Fruit fly (Drosophila melanogaster) whole organism, embryonic: ENCODE results near the gene Bacc.

Experiments used
- Aef1 ChIP-seq: fragments of 200-800 bp; sonication (Bioruptor generic); IDR thresholded peaks from 3 replicates; pipeline ENCODE4 v1.3.6; 2022; ENCODE audit warnings: missing biosample characterization, missing genetic modification characterization
- Atf-2 ChIP-seq: fragments of 200-800 bp; sonication (Bioruptor generic); optimal IDR thresholded peaks from 2 replicates; lab custom pipeline; 2016; ENCODE audit warnings: missing biosample characterization, missing genetic modification characterization
- B-H2 ChIP-seq: fragments of 200-800 bp; sonication (Bioruptor generic); optimal IDR thresholded peaks from 2 replicates; lab custom pipeline; 2018; ENCODE audit warnings: missing biosample characterization, mild to moderate bottlenecking, missing genetic modification characterization
- BEAF-32 ChIP-seq: fragments of 200-800 bp; sonication (Bioruptor generic); optimal IDR thresholded peaks from 3 replicates; lab custom pipeline; 2017; ENCODE audit warnings: missing biosample characterization, missing genetic modification characterization, mild to moderate bottlenecking, moderate library complexity, missing genetic modification reagents
- CG11398 ChIP-seq: fragments of 200-800 bp; sonication (Bioruptor generic); optimal IDR thresholded peaks from 2 replicates; lab custom pipeline; 2016; ENCODE audit warnings: missing biosample characterization, missing genetic modification characterization
- CG13123 ChIP-seq: fragments of 200-800 bp; sonication (Bioruptor generic); optimal IDR thresholded peaks from 2 replicates; lab custom pipeline; 2016; ENCODE audit warnings: missing biosample characterization, missing genetic modification characterization
- CG14014 ChIP-seq: fragments of 200-800 bp; sonication (Bioruptor generic); IDR thresholded peaks from 2 replicates; pipeline ENCODE4 v1.3.6; 2022; ENCODE audit warnings: missing biosample characterization, missing genetic modification characterization
- CG14710 ChIP-seq: fragments of 200-800 bp; sonication (Bioruptor generic); optimal IDR thresholded peaks from 3 replicates; lab custom pipeline; 2019; ENCODE audit warnings: missing biosample characterization, mild to moderate bottlenecking, missing genetic modification characterization, moderate library complexity
- CG17361 ChIP-seq: fragments of 200-800 bp; sonication (Bioruptor generic); IDR thresholded peaks from 3 replicates; pipeline ENCODE4 v1.3.6; 2022; ENCODE audit warnings: missing biosample characterization, missing genetic modification characterization
- CG17568 ChIP-seq: fragments of 200-800 bp; sonication (Bioruptor generic); optimal IDR thresholded peaks from 2 replicates; lab custom pipeline; 2018; ENCODE audit warnings: missing biosample characterization, mild to moderate bottlenecking, missing genetic modification characterization, moderate library complexity
- CG2678 ChIP-seq: fragments of 200-800 bp; sonication (Bioruptor generic); optimal IDR thresholded peaks from 3 replicates; lab custom pipeline; 2019; ENCODE audit warnings: missing biosample characterization, mild to moderate bottlenecking, missing genetic modification characterization, moderate library complexity
- CG31441 ChIP-seq: fragments of 200-800 bp; sonication (Bioruptor generic); IDR thresholded peaks from 2 replicates; pipeline ENCODE4 v1.3.6; 2022; ENCODE audit warnings: missing biosample characterization, missing genetic modification characterization
- CG4707 ChIP-seq: fragments of 200-800 bp; sonication (Bioruptor generic); optimal IDR thresholded peaks from 2 replicates; lab custom pipeline; 2018; ENCODE audit warnings: missing biosample characterization, mild to moderate bottlenecking, missing genetic modification characterization, moderate library complexity
- CG6272 ChIP-seq: fragments of 200-800 bp; sonication (Bioruptor generic); IDR thresholded peaks from 2 replicates; pipeline ENCODE4 v1.3.6; 2022; ENCODE audit warnings: missing biosample characterization, missing genetic modification characterization
- CG6854 ChIP-seq: fragments of 200-800 bp; sonication (Bioruptor generic); optimal IDR thresholded peaks from 3 replicates; lab custom pipeline; 2017; ENCODE audit warnings: missing biosample characterization, mild to moderate bottlenecking, missing genetic modification characterization
- CG7786 ChIP-seq: fragments of 200-800 bp; sonication (Bioruptor generic); optimal IDR thresholded peaks from 2 replicates; lab custom pipeline; 2016; ENCODE audit warnings: missing biosample characterization, missing genetic modification characterization
- CG9215 ChIP-seq: fragments of 200-800 bp; sonication (Bioruptor generic); IDR thresholded peaks from 2 replicates; pipeline ENCODE4 v1.3.6; 2022; ENCODE audit warnings: missing biosample characterization, missing genetic modification characterization
- CHES-1-like ChIP-seq: fragments of 200-800 bp; sonication (Bioruptor generic); optimal IDR thresholded peaks from 2 replicates; lab custom pipeline; 2016; ENCODE audit warnings: missing biosample characterization, missing genetic modification characterization
- Ets97D ChIP-seq: fragments of 200-800 bp; sonication (Bioruptor generic); optimal IDR thresholded peaks from 3 replicates; lab custom pipeline; 2016; ENCODE audit warnings: missing biosample characterization, missing genetic modification characterization
- Gsc ChIP-seq: fragments of 200-800 bp; sonication (Bioruptor generic); IDR thresholded peaks from 2 replicates; pipeline ENCODE4 v1.3.6; 2022; ENCODE audit warnings: missing biosample characterization, missing genetic modification characterization
- Hmx ChIP-seq: fragments of 200-800 bp; sonication (Bioruptor generic); optimal IDR thresholded peaks from 2 replicates; lab custom pipeline; 2016; ENCODE audit warnings: missing biosample characterization, missing genetic modification characterization
- MTF-1 ChIP-seq: fragments of 200-800 bp; sonication (Bioruptor generic); optimal IDR thresholded peaks from 2 replicates; lab custom pipeline; 2018; ENCODE audit warnings: missing biosample characterization, mild to moderate bottlenecking, missing genetic modification characterization, borderline replicate concordance
- NFAT ChIP-seq: fragments of 200-800 bp; sonication (Bioruptor generic); IDR thresholded peaks from 2 replicates; pipeline ENCODE4 v1.3.6; 2022; ENCODE audit warnings: missing biosample characterization, missing genetic modification characterization
- NK7.1 ChIP-seq: fragments of 200-800 bp; sonication (Bioruptor generic); optimal IDR thresholded peaks from 3 replicates; lab custom pipeline; 2016; ENCODE audit warnings: missing biosample characterization, missing genetic modification characterization
- Oli ChIP-seq: fragments of 200-800 bp; sonication (Bioruptor generic); optimal IDR thresholded peaks from 2 replicates; lab custom pipeline; 2018; ENCODE audit warnings: missing biosample characterization, mild to moderate bottlenecking, missing genetic modification characterization, moderate library complexity
- Pdp1 ChIP-seq, 2 experiments: fragments of 200-800 bp; sonication (Bioruptor generic); optimal IDR thresholded peaks; 3 replicates each; lab custom pipeline; 2016; ENCODE audit warnings: missing biosample characterization in 2 of 2, missing genetic modification characterization in 2 of 2, mild to moderate bottlenecking in 1 of 2, moderate library complexity in 1 of 2
- Ptx1 ChIP-seq: fragments of 200-800 bp; sonication (Bioruptor generic); IDR thresholded peaks from 2 replicates; pipeline ENCODE4 v1.3.6; 2022; ENCODE audit warnings: missing biosample characterization, missing genetic modification characterization
- Rfx ChIP-seq: fragments of 200-800 bp; sonication (Bioruptor generic); IDR thresholded peaks from 2 replicates; pipeline ENCODE4 v1.3.6; 2022; ENCODE audit warnings: missing biosample characterization, missing genetic modification characterization
- Sox102F ChIP-seq: fragments of 200-800 bp; sonication (Bioruptor generic); optimal IDR thresholded peaks from 2 replicates; lab custom pipeline; 2018; ENCODE audit warnings: missing biosample characterization, mild to moderate bottlenecking, missing genetic modification characterization, moderate library complexity
- YL-1 ChIP-seq: fragments of 200-800 bp; sonication (Bioruptor generic); optimal IDR thresholded peaks from 3 replicates; lab custom pipeline; 2017; ENCODE audit warnings: missing biosample characterization, mild to moderate bottlenecking, missing genetic modification characterization
- bigmax ChIP-seq: fragments of 200-800 bp; sonication (Bioruptor generic); optimal IDR thresholded peaks from 2 replicates; lab custom pipeline; 2018; ENCODE audit warnings: missing biosample characterization, mild to moderate bottlenecking, missing genetic modification characterization
- br ChIP-seq: fragments of >200 bp; optimal IDR thresholded peaks from 2 replicates; lab custom pipeline; 2017
- btn ChIP-seq: fragments of 200-800 bp; sonication (Bioruptor generic); optimal IDR thresholded peaks from 2 replicates; lab custom pipeline; 2016; ENCODE audit warnings: missing biosample characterization, missing genetic modification characterization
- cg ChIP-seq: fragments of 200-800 bp; sonication (Bioruptor generic); optimal IDR thresholded peaks from 3 replicates; lab custom pipeline; 2019; ENCODE audit warnings: missing biosample characterization, mild to moderate bottlenecking, missing genetic modification characterization, moderate library complexity
- chif ChIP-seq, 2 experiments: fragments of 200-800 bp; sonication (Bioruptor generic); optimal IDR thresholded peaks; 3 replicates each; lab custom pipeline; 2016; ENCODE audit warnings: missing biosample characterization in 2 of 2, missing genetic modification characterization in 2 of 2
- disco-r ChIP-seq: fragments of 200-800 bp; sonication (Bioruptor generic); optimal IDR thresholded peaks from 2 replicates; lab custom pipeline; 2016; ENCODE audit warnings: missing biosample characterization, missing genetic modification characterization
- emc ChIP-seq: fragments of 200-800 bp; sonication (Bioruptor generic); optimal IDR thresholded peaks from 2 replicates; lab custom pipeline; 2016; ENCODE audit warnings: missing biosample characterization, missing genetic modification characterization
- gcm2 ChIP-seq: fragments of 200-800 bp; sonication (Bioruptor generic); optimal IDR thresholded peaks from 2 replicates; lab custom pipeline; 2016; ENCODE audit warnings: missing biosample characterization, missing genetic modification characterization
- gro ChIP-seq: fragments of 200-800 bp; sonication (Bioruptor generic); optimal IDR thresholded peaks from 2 replicates; lab custom pipeline; 2016; ENCODE audit warnings: missing biosample characterization, missing genetic modification characterization
- gsb ChIP-seq: fragments of 200-800 bp; sonication (Bioruptor generic); IDR thresholded peaks from 2 replicates; pipeline ENCODE4 v1.3.6; 2022; ENCODE audit warnings: missing biosample characterization, missing genetic modification characterization
- lov ChIP-seq, 2 experiments: fragments of 200-800 bp in 1 of 2; fragments of >200 bp in 1 of 2; sonication (Bioruptor generic) in 1 of 2; IDR thresholded peaks in 1 of 2; optimal IDR thresholded peaks in 1 of 2; 2 replicates in 1 of 2; 3 replicates in 1 of 2; pipeline versions ENCODE4 v1.3.6 to Lab custom; 2017 to 2022; ENCODE audit warnings: missing biosample characterization in 1 of 2, missing genetic modification characterization in 1 of 2
- mam ChIP-seq: fragments of 200-800 bp; sonication (Bioruptor generic); optimal IDR thresholded peaks from 3 replicates; lab custom pipeline; 2016; ENCODE audit warnings: missing biosample characterization, missing genetic modification characterization
- p53 ChIP-seq: fragments of 200-800 bp; sonication (Bioruptor generic); optimal IDR thresholded peaks from 2 replicates; lab custom pipeline; 2016; ENCODE audit warnings: missing biosample characterization, missing genetic modification characterization
- pnt ChIP-seq: fragments of 200-800 bp; sonication (Bioruptor generic); optimal IDR thresholded peaks from 3 replicates; lab custom pipeline; 2016; ENCODE audit warnings: missing biosample characterization, missing genetic modification characterization
- ranshi ChIP-seq: fragments of 200-800 bp; sonication (Bioruptor generic); IDR thresholded peaks from 2 replicates; pipeline ENCODE4 v1.3.6; 2022; ENCODE audit warnings: missing biosample characterization, missing genetic modification characterization
- shn ChIP-seq: fragments of 200-800 bp; sonication (Bioruptor generic); optimal IDR thresholded peaks from 3 replicates; lab custom pipeline; 2016; ENCODE audit warnings: missing biosample characterization, missing genetic modification characterization
- sna ChIP-seq: fragments of 200-800 bp; sonication (Bioruptor generic); IDR thresholded peaks from 2 replicates; pipeline ENCODE4 v1.3.6; 2022; ENCODE audit warnings: missing biosample characterization, missing genetic modification characterization; ENCODE audit not compliant: partially characterized antibody
- zen ChIP-seq: fragments of 200-800 bp; sonication (Bioruptor generic); optimal IDR thresholded peaks from 3 replicates; lab custom pipeline; 2018; ENCODE audit warnings: missing biosample characterization, mild to moderate bottlenecking, missing genetic modification characterization, moderate library complexity
- zfh2 ChIP-seq: fragments of 200-800 bp; sonication (Bioruptor generic); optimal IDR thresholded peaks from 2 replicates; lab custom pipeline; 2016; ENCODE audit warnings: missing biosample characterization, missing genetic modification characterization

Gene Bacc

dm6 chr2L:2754437-2755322 is 2.4 kb downstream of the Bacc start (continued):
- TF ChIP-seq Hmx (GFP tag; lab: Kevin White, UChicago) (peak; percentile 77), pnt (peak; percentile 56), CG31441 (GFP tag; lab: Robert Waterston, UW) (no peak), Ets97D (GFP tag; lab: Kevin White, UChicago) (no peak), CG2678 (tag; lab: Kevin White, UChicago) (peak; percentile 94), ranshi (GFP tag; lab: Robert Waterston, UW) (no peak), emc (GFP tag; lab: Kevin White, UChicago) (peak; percentile 62), CHES-1-like (peak; percentile 89), lov (optimal IDR thresholded peaks at IDR 0.05; lab: Kevin White, UChicago) (no peak), lov (GFP tag; IDR thresholded peaks at IDR 0.05; lab: Robert Waterston, UW) (no peak), CG13123 (GFP tag; lab: Kevin White, UChicago) (peak; percentile 68), p53 (peak; percentile 54), YL-1 (GFP tag; lab: Kevin White, UChicago) (peak; percentile 76), disco-r (peak; percentile 74), NFAT (no peak), CG14710 (tag; lab: Kevin White, UChicago) (peak; percentile 76), gcm2 (peak; percentile 1), BEAF-32 (GFP tag; lab: Kevin White, UChicago) (no peak), sna (GFP tag; lab: Robert Waterston, UW) (no peak), cg (GFP tag; lab: Kevin White, UChicago) (no peak), Oli (tag; lab: Kevin White, UChicago) (peak; percentile 89), zen (tag; lab: Kevin White, UChicago) (peak; percentile 34), CG17361 (GFP tag; lab: Robert Waterston, UW) (no peak), CG14014 (GFP tag; lab: Robert Waterston, UW) (no peak), CG6272 (GFP tag; lab: Robert Waterston, UW) (no peak), br (no peak), Aef1 (no peak), zfh2 (GFP tag; lab: Kevin White, UChicago) (peak; percentile 80), bigmax (GFP tag; lab: Kevin White, UChicago) (no peak), shn (GFP tag; lab: Kevin White, UChicago) (peak; percentile 72), gsb (GFP tag; lab: Robert Waterston, UW) (no peak), mam (peak; percentile 79), NK7.1 (GFP tag; lab: Kevin White, UChicago) (peak; percentile 84), Pdp1 (GFP tag; optimal IDR thresholded peaks at IDR 0.05; lab: Kevin White, UChicago) (peak; percentile 52 to 70), Ptx1 (GFP tag; lab: Robert Waterston, UW) (no peak), B-H2 (peak; percentile 65), CG11398 (GFP tag; lab: Kevin White, UChicago) (peak; percentile 51), gro (GFP tag; lab: Kevin White, UChicago) (peak; percentile 49), CG17568 (GFP tag; lab: Kevin White, UChicago) (peak; percentile 85), Gsc (GFP tag; lab: Robert Waterston, UW) (no peak), btn (peak; percentile 35), Sox102F (peak; percentile 81), Rfx (GFP tag; lab: Robert Waterston, UW) (no peak), CG6854 (GFP tag; lab: Kevin White, UChicago) (peak; percentile 72), CG4707 (GFP tag; lab: Kevin White, UChicago) (peak; percentile 88), CG9215 (GFP tag; lab: Robert Waterston, UW) (no peak), Atf-2 (peak; percentile 66), chif (GFP tag; optimal IDR thresholded peaks at IDR 0.05; lab: Kevin White, UChicago) (peak; percentile 29 to 73), MTF-1 (GFP tag; lab: Kevin White, UChicago) (peak; percentile 82), CG7786 (peak; percentile 66)
